Worm (Caenorhabditis elegans) whole organism, L1 larva: ENCODE results near the gene arrd-22.
"Not testable (repeated sequence)": the region's sequence is repeated elsewhere in the genome, so short reads cannot be mapped to it uniquely, and the experiment has no call there.

Experiments used
- Y116A8C.19 ChIP-seq: sonication (generic microtip); optimal IDR thresholded peaks from 2 replicates; lab custom pipeline; 2016; ENCODE audit warnings: missing compliant biosample characterization, missing genetic modification characterization, borderline replicate concordance
- blmp-1 ChIP-seq: fragments of 150-350 bp; optimal IDR thresholded peaks from 2 replicates; lab custom pipeline; 2014; ENCODE audit warnings: missing biosample characterization, missing genetic modification characterization
- ceh-63 ChIP-seq: fragments of 200-800 bp; sonication (Bioruptor generic); optimal IDR thresholded peaks from 2 replicates; lab custom pipeline; 2018; ENCODE audit warnings: mild to moderate bottlenecking, missing genetic modification characterization, missing compliant biosample characterization
- ceh-8 ChIP-seq: fragments of 200-800 bp; sonication (Bioruptor generic); optimal IDR thresholded peaks from 2 replicates; lab custom pipeline; 2018; ENCODE audit warnings: mild to moderate bottlenecking, missing genetic modification characterization, moderate library complexity, missing compliant biosample characterization
- ceh-82 ChIP-seq, 3 experiments: fragments of 150-350 bp in 1 of 3; sonication (generic microtip) in 2 of 3; optimal IDR thresholded peaks; 2 replicates each; lab custom pipeline; 2014 to 2017; ENCODE audit warnings: missing biosample characterization in 3 of 3, missing genetic modification characterization in 3 of 3
- dpl-1 ChIP-seq, 3 experiments: fragments of 150-350 bp in 2 of 3; sonication (generic microtip) in 1 of 3; optimal IDR thresholded peaks; 2 replicates each; lab custom pipeline; 2014 to 2017; ENCODE audit warnings: missing biosample characterization in 3 of 3, missing genetic modification characterization in 3 of 3, missing genetic modification reagents in 3 of 3
- dsc-1 ChIP-seq: sonication (generic microtip); optimal IDR thresholded peaks from 2 replicates; lab custom pipeline; 2016; ENCODE audit warnings: mild to moderate bottlenecking, missing genetic modification characterization, missing compliant biosample characterization
- efl-1 ChIP-seq, 4 experiments: fragments of 150-350 bp; optimal IDR thresholded peaks in 3 of 4; peaks in 1 of 4; 1 replicate in 1 of 4; 2 replicates in 3 of 4; lab custom pipeline; 2014; ENCODE audit warnings: missing biosample characterization in 2 of 4, missing genetic modification characterization in 2 of 4, missing genetic modification reagents in 2 of 4
- efl-3 ChIP-seq: fragments of 200-800 bp; sonication (Bioruptor generic); optimal IDR thresholded peaks from 2 replicates; lab custom pipeline; 2018; ENCODE audit warnings: mild to moderate bottlenecking, missing genetic modification characterization, missing compliant biosample characterization
- elt-3 ChIP-seq, 6 experiments: fragments of 150-350 bp in 1 of 6; sonication (generic microtip); optimal IDR thresholded peaks; 2 replicates each; lab custom pipeline; 2017 to 2018; ENCODE audit warnings: missing biosample characterization in 6 of 6, missing genetic modification characterization in 6 of 6, inconsistent platforms in 1 of 6
- fkh-10 ChIP-seq: sonication (generic microtip); optimal IDR thresholded peaks from 2 replicates; lab custom pipeline; 2017; ENCODE audit warnings: missing biosample characterization, missing genetic modification reagents, missing genetic modification characterization
- grh-1 ChIP-seq: fragments of 200-800 bp; sonication (Bioruptor generic); IDR thresholded peaks from 2 replicates; pipeline ENCODE4 v1.3.6; 2022; ENCODE audit warnings: missing genetic modification reagents, missing genetic modification characterization, missing compliant biosample characterization
- hlh-4 ChIP-seq: sonication (generic microtip); optimal IDR thresholded peaks from 2 replicates; lab custom pipeline; 2016; ENCODE audit warnings: mild to moderate bottlenecking, missing genetic modification characterization, missing compliant biosample characterization
- isw-1 ChIP-seq: fragments of 200-800 bp; sonication (Bioruptor generic); IDR thresholded peaks from 2 replicates; pipeline ENCODE4 v1.3.6; 2022; ENCODE audit warnings: missing genetic modification characterization, missing compliant biosample characterization
- jun-1 ChIP-seq: fragments of 150-350 bp; optimal IDR thresholded peaks from 2 replicates; lab custom pipeline; 2014; ENCODE audit warnings: missing biosample characterization, missing genetic modification reagents, missing genetic modification characterization
- lin-14 ChIP-seq: fragments of 200-800 bp; sonication (Bioruptor generic); optimal IDR thresholded peaks from 2 replicates; lab custom pipeline; 2018; ENCODE audit warnings: mild to moderate bottlenecking, missing genetic modification characterization, moderate library complexity, missing compliant biosample characterization
- lir-3 ChIP-seq: sonication (generic microtip); optimal IDR thresholded peaks from 2 replicates; lab custom pipeline; 2016; ENCODE audit warnings: mild to moderate bottlenecking, missing genetic modification characterization, moderate library complexity, missing compliant biosample characterization; ENCODE audit not compliant: poor library complexity
- mef-2 ChIP-seq: fragments of 150-350 bp; optimal IDR thresholded peaks from 2 replicates; lab custom pipeline; 2014; ENCODE audit warnings: missing biosample characterization, missing genetic modification characterization
- mep-1 ChIP-seq: fragments of 150-350 bp; optimal IDR thresholded peaks from 2 replicates; lab custom pipeline; 2014; ENCODE audit warnings: missing biosample characterization, missing genetic modification characterization
- nhr-11 ChIP-seq: fragments of 150-350 bp; optimal IDR thresholded peaks from 2 replicates; lab custom pipeline; 2014; ENCODE audit warnings: missing biosample characterization, missing genetic modification characterization
- nhr-19 ChIP-seq: fragments of 200-800 bp; sonication (Bioruptor generic); conservative IDR thresholded peaks from 2 replicates; pipeline ENCODE4 v1.3.6; 2022; ENCODE audit warnings: missing genetic modification characterization, missing compliant biosample characterization
- nhr-20 ChIP-seq: sonication (generic microtip); optimal IDR thresholded peaks from 2 replicates; lab custom pipeline; 2016; ENCODE audit warnings: mild to moderate bottlenecking, missing genetic modification characterization, missing compliant biosample characterization
- nhr-28 ChIP-seq: fragments of 150-350 bp; optimal IDR thresholded peaks from 2 replicates; lab custom pipeline; 2014; ENCODE audit warnings: missing biosample characterization, missing genetic modification characterization
- nhr-85 ChIP-seq: sonication (generic microtip); peaks from one replicate; lab custom pipeline; 2016; ENCODE audit warnings: missing genetic modification characterization, inconsistent platforms, missing compliant biosample characterization
- nhr-90 ChIP-seq: sonication (generic microtip); optimal IDR thresholded peaks from 2 replicates; lab custom pipeline; 2016; ENCODE audit warnings: mild to moderate bottlenecking, missing genetic modification characterization, missing compliant biosample characterization; ENCODE audit not compliant: poor library complexity
- rnt-1 ChIP-seq: sonication (generic microtip); optimal IDR thresholded peaks from 2 replicates; lab custom pipeline; 2016; ENCODE audit warnings: mild to moderate bottlenecking, missing genetic modification characterization, moderate library complexity, missing compliant biosample characterization
- skn-1 ChIP-seq: fragments of 150-350 bp; optimal IDR thresholded peaks from 2 replicates; lab custom pipeline; 2014; ENCODE audit warnings: missing biosample characterization, missing genetic modification characterization
- snpc-4 ChIP-seq: fragments of 150-350 bp; optimal IDR thresholded peaks from 2 replicates; lab custom pipeline; 2014; ENCODE audit warnings: missing biosample characterization, missing genetic modification characterization
- sox-4 ChIP-seq: sonication (generic microtip); optimal IDR thresholded peaks from 2 replicates; lab custom pipeline; 2016; ENCODE audit warnings: missing genetic modification characterization, missing compliant biosample characterization
- unc-130 ChIP-seq: fragments of 150-350 bp; optimal IDR thresholded peaks from 2 replicates; lab custom pipeline; 2017; ENCODE audit warnings: missing biosample characterization, missing genetic modification characterization, inconsistent platforms
- unc-98 ChIP-seq: fragments of 200-800 bp; sonication (Bioruptor generic); IDR thresholded peaks from 2 replicates; pipeline ENCODE4 v1.3.6; 2022; ENCODE audit warnings: missing genetic modification characterization, missing compliant biosample characterization
- xbp-1 ChIP-seq: sonication (generic microtip); optimal IDR thresholded peaks from 2 replicates; lab custom pipeline; 2016; ENCODE audit warnings: missing genetic modification characterization, missing compliant biosample characterization
- zag-1 ChIP-seq: fragments of 150-350 bp; optimal IDR thresholded peaks from 2 replicates; lab custom pipeline; 2014; ENCODE audit warnings: missing biosample characterization, missing genetic modification characterization
- zip-4 ChIP-seq: fragments of 200-800 bp; sonication (Bioruptor generic); optimal IDR thresholded peaks from 2 replicates; lab custom pipeline; 2018; ENCODE audit warnings: mild to moderate bottlenecking, missing genetic modification characterization, moderate library complexity, missing compliant biosample characterization
- ztf-4 ChIP-seq: fragments of 150-350 bp; optimal IDR thresholded peaks from 2 replicates; lab custom pipeline; 2014; ENCODE audit warnings: missing biosample characterization, missing genetic modification characterization

Gene arrd-22

DNA sequence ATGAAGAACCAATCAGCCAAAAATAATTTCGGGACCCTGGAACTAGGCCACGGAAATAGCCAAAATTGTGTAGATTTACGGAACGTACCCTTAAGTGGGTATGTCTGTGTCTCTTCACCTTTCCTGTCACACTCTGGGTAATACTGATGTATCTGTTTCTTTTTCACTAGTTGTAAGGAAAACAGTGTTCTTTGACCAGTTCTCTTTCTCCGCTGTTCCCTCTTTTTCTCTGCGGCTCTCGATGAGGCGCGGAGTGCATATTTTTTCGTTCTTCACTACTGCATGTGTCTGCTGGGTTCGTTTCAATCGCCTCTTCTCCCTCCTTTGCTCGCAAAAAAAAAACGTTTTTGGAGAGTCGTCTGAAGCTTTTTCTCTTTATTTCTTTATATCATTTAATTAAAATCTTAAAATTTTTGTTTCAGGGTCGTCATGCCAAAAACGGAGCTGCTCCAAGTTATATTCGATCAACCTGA lies at the start of gene arrd-22:
Gene arrd-22 (plus strand): TSS at position 423 of the 473 bp plus-strand sequence.
- TF ChIP-seq dpl-1 (GFP tag; optimal IDR thresholded peaks at IDR 0.05; lab: Kevin White, UChicago) (no peak), ceh-63 (GFP tag; lab: Kevin White, UChicago) (no peak), elt-3 (tag; optimal IDR thresholded peaks at IDR 0.05; lab: Kevin White, UChicago) (no peak), ceh-8 (GFP tag; lab: Kevin White, UChicago) (no peak), nhr-19 (GFP tag; lab: Robert Waterston, UW) (peak; percentile 8; the same call in 1 of the 2 replicates), blmp-1 (tag; lab: Kevin White, UChicago) (peak; percentile 38), mep-1 (tag; lab: Kevin White, UChicago) (peak; percentile 38), hlh-4 (tag; lab: Kevin White, UChicago) (no peak), unc-98 (GFP tag; lab: Robert Waterston, UW) (no peak), dsc-1 (tag; lab: Kevin White, UChicago) (no peak), lin-14 (peak; percentile 84), ceh-82 (tag; optimal IDR thresholded peaks at IDR 0.05; lab: Kevin White, UChicago) (peak in 1 of 3 experiments; percentile 30), unc-130 (tag; lab: Kevin White, UChicago) (no peak), nhr-20 (peak; percentile 26), nhr-85 (tag; lab: Kevin White, UChicago) (peak; percentile 86), rnt-1 (tag; lab: Kevin White, UChicago) (peak; percentile 30)

DNA sequence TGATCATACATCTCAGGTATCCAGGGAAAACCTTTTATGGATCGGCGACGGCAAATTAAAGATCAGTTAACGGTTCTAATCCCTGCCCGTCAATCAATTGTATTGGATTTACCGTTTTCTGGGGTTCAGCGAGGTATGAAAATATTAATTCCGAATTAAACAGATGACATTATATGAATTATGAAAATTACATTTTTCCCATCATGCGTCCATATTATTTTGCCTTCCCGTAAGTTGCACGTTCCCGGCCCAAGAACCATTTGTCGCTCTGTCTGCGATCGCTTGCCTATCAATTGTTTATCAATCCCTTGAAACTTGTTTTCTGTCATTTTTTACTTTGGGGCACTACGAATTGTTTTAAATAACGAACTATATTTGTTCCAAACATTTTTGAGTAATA lies 48.7 kb upstream of the arrd-22 start:
- no peak for TF ChIP-seq ztf-4 (tag; lab: Kevin White, UChicago)
- no peak for TF ChIP-seq zip-4 (GFP tag; lab: Kevin White, UChicago)
- TF ChIP-seq snpc-4 (tag; lab: Kevin White, UChicago): no peak
- no peak for TF ChIP-seq isw-1 (GFP tag; lab: Robert Waterston, UW)
- no peak for TF ChIP-seq sox-4 (tag; lab: Kevin White, UChicago)
- TF ChIP-seq skn-1: no peak
- no peak for TF ChIP-seq grh-1 (GFP tag; lab: Robert Waterston, UW)
- TF ChIP-seq, all 84 proteins: peak for 0

DNA sequence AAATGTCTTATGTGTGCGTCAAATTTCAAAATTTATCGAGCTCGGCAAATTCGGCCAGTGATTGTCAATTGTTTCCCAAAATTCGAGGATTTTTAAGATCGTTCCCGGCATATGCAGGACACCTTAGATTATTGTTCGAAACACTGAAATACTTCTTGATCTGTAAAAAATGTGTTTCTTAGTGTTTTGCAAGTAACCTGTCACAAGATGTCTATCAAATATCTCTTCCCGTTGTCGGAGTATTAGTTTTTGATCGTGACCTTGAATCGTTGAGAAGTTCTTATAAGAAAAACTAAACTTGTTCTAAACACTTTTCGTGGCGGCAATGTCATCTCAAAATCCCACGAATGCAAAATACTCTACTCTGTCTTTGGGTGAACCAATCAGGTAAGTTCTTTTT lies 47.8 kb upstream of the arrd-22 start, which contains the start of gene C04E12.4:
Gene C04E12.4 (plus strand): TSS at position 301 of the 400 bp plus-strand sequence.
- TF ChIP-seq nhr-20: peak; percentile 16
- no peak for TF ChIP-seq efl-1 (optimal IDR thresholded peaks at IDR 0.05; lab: Kevin White, UChicago)
- peak in 1 of 2 experiments; percentile 47 for TF ChIP-seq efl-1 (GFP tag; optimal IDR thresholded peaks at IDR 0.05 in 1 of 2; lab: Kevin White, UChicago)
- TF ChIP-seq elt-3 (tag; optimal IDR thresholded peaks at IDR 0.05; lab: Kevin White, UChicago): peak in 1 of 6 experiments; percentile 38
- TF ChIP-seq efl-3 (GFP tag; lab: Kevin White, UChicago): no peak
- TF ChIP-seq, all 84 proteins: peak for 3

DNA sequence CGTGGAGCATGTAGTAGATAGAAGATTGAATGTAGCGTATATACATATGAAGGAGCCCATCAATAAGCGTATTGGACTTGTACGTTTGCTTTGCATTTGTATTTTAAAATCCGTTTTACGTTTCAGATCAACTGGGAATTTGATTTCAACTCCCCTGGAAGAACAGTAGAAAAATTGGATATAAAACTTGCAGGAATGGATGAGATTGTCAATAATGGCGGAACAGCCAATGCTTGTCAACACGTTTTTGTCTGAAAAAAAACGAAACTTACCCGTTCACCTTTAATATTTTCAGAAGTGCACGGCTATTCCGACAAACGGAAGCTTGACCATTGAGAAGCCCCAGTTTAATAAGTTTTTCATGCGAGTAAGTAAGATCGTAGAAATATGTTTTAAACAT lies 42.5 kb upstream of the arrd-22 start, which contains the start of gene C04E12.2:
Gene C04E12.2 (plus strand): TSS at position 301 of the 400 bp plus-strand sequence.
- not testable (repeated sequence) for TF ChIP-seq xbp-1, lir-3, jun-1 (tag; lab: Kevin White, UChicago)

ce11 chrV:3372673-3373072 lies 37.6 kb upstream of the arrd-22 start, which contains the start of gene srx-121:
srx-121 (minus strand) TSS chrV:3372773.
- no peak for TF ChIP-seq Y116A8C.19
- TF ChIP-seq nhr-90 (tag; lab: Kevin White, UChicago): no peak
- no peak for TF ChIP-seq zag-1 (tag; lab: Kevin White, UChicago)
- TF ChIP-seq fkh-10 (GFP tag; lab: Kevin White, UChicago): no peak
- TF ChIP-seq nhr-11 (tag; lab: Kevin White, UChicago): no peak
- TF ChIP-seq mef-2 (tag; lab: Kevin White, UChicago): no peak
- no peak for TF ChIP-seq xbp-1 (tag; lab: Kevin White, UChicago)
- no peak for TF ChIP-seq nhr-28
